Worm (Caenorhabditis elegans) whole organism, young adult: ENCODE data around the gene nduv-3.

Experiments used
- B0019.2 ChIP-seq: fragments of 200-800 bp; sonication (Bioruptor generic); conservative IDR thresholded peaks from 2 replicates; pipeline ENCODE4 v1.3.6; 2022; ENCODE audit warnings: missing genetic modification reagents, missing genetic modification characterization, missing compliant biosample characterization
- B0261.1 ChIP-seq: sonication (generic microtip); optimal IDR thresholded peaks from 2 replicates; lab custom pipeline; 2016; ENCODE audit warnings: mild to moderate bottlenecking, missing genetic modification characterization, moderate library complexity, missing compliant biosample characterization
- B0336.3 ChIP-seq: fragments of 200-800 bp; sonication (Bioruptor generic); IDR thresholded peaks from 2 replicates; pipeline ENCODE4 v1.3.6; 2022; ENCODE audit warnings: missing genetic modification characterization, missing compliant biosample characterization
- F22D6.2 ChIP-seq: sonication (generic microtip); optimal IDR thresholded peaks from 2 replicates; lab custom pipeline; 2016; ENCODE audit warnings: mild to moderate bottlenecking, missing genetic modification characterization, missing compliant biosample characterization
- F33H1.4 ChIP-seq: fragments of 200-800 bp; sonication (Bioruptor generic); IDR thresholded peaks from 2 replicates; pipeline ENCODE4 v1.3.6; 2022; ENCODE audit warnings: missing genetic modification reagents, missing genetic modification characterization, missing compliant biosample characterization
- F49E8.2 ChIP-seq: sonication (generic microtip); optimal IDR thresholded peaks from 3 replicates; lab custom pipeline; 2017; ENCODE audit warnings: missing genetic modification characterization, mild to moderate bottlenecking, missing compliant biosample characterization, antibody characterized with exemption, moderate library complexity; ENCODE audit not compliant: insufficient read depth
- F57C9.4 ChIP-seq: sonication (generic microtip); optimal IDR thresholded peaks from 2 replicates; lab custom pipeline; 2017; ENCODE audit warnings: mild to moderate bottlenecking, missing genetic modification characterization, missing compliant biosample characterization
- Y56A3A.18 ChIP-seq: fragments of 200-800 bp; sonication (Bioruptor generic); IDR thresholded peaks from 2 replicates; pipeline ENCODE4 v1.3.6; 2022; ENCODE audit warnings: missing genetic modification reagents, missing genetic modification characterization, missing compliant biosample characterization
- Y67H2A.10 ChIP-seq: fragments of 200-800 bp; sonication (Bioruptor generic); conservative IDR thresholded peaks from 2 replicates; pipeline ENCODE4 v1.3.6; 2022; ENCODE audit warnings: missing genetic modification reagents, missing genetic modification characterization, missing compliant biosample characterization
- Y95B8A.8 ChIP-seq: fragments of 200-800 bp; sonication (Bioruptor generic); IDR thresholded peaks from 2 replicates; pipeline ENCODE4 v1.3.6; 2022; ENCODE audit warnings: missing genetic modification reagents, missing genetic modification characterization, missing compliant biosample characterization
- akir-1 ChIP-seq: fragments of 200-800 bp; sonication (Bioruptor generic); optimal IDR thresholded peaks from 2 replicates; lab custom pipeline; 2018; ENCODE audit warnings: mild to moderate bottlenecking, missing genetic modification characterization, moderate library complexity, missing compliant biosample characterization
- athp-1 ChIP-seq: sonication (generic microtip); optimal IDR thresholded peaks from 2 replicates; lab custom pipeline; 2017; ENCODE audit warnings: mild to moderate bottlenecking, missing genetic modification characterization, missing compliant biosample characterization
- attf-3 ChIP-seq: fragments of 200-800 bp; sonication (Bioruptor generic); conservative IDR thresholded peaks from 2 replicates; pipeline ENCODE4 v1.3.6; 2022; ENCODE audit warnings: missing genetic modification reagents, missing genetic modification characterization, missing compliant biosample characterization
- attf-6 ChIP-seq: fragments of 200-800 bp; sonication (Bioruptor generic); IDR thresholded peaks from 2 replicates; pipeline ENCODE4 v1.3.6; 2022; ENCODE audit warnings: missing genetic modification reagents, missing genetic modification characterization, missing compliant biosample characterization
- ceh-79 ChIP-seq: sonication (generic microtip); optimal IDR thresholded peaks from 2 replicates; lab custom pipeline; 2017; ENCODE audit warnings: mild to moderate bottlenecking, missing genetic modification characterization, missing compliant biosample characterization
- ceh-91 ChIP-seq: fragments of 200-800 bp; sonication (Bioruptor generic); IDR thresholded peaks from 2 replicates; pipeline ENCODE4 v1.3.6; 2022; ENCODE audit warnings: missing genetic modification reagents, missing genetic modification characterization, missing compliant biosample characterization
- dox-1 ChIP-seq: fragments of 200-800 bp; sonication (Bioruptor generic); IDR thresholded peaks from 2 replicates; pipeline ENCODE4 v1.3.6; 2022; ENCODE audit warnings: missing genetic modification reagents, missing genetic modification characterization, missing compliant biosample characterization
- efl-1 ChIP-seq: fragments of 150-350 bp; optimal IDR thresholded peaks from 2 replicates; lab custom pipeline; 2014; ENCODE audit warnings: missing biosample characterization, missing genetic modification reagents, missing genetic modification characterization
- egrh-3 ChIP-seq: fragments of 200-800 bp; sonication (Bioruptor generic); IDR thresholded peaks from 2 replicates; pipeline ENCODE4 v1.3.6; 2022; ENCODE audit warnings: missing genetic modification reagents, missing genetic modification characterization, missing compliant biosample characterization
- ekl-4 ChIP-seq: fragments of 200-800 bp; sonication (Bioruptor generic); IDR thresholded peaks from 2 replicates; pipeline ENCODE4 v1.3.6; 2022; ENCODE audit warnings: missing genetic modification reagents, missing genetic modification characterization, missing compliant biosample characterization
- hmg-1.2 ChIP-seq: fragments of 200-800 bp; sonication (Bioruptor generic); IDR thresholded peaks from 2 replicates; pipeline ENCODE4 v1.3.6; 2022; ENCODE audit warnings: missing genetic modification reagents, missing genetic modification characterization, missing compliant biosample characterization
- lin-26 ChIP-seq: fragments of 200-800 bp; sonication (Bioruptor generic); IDR thresholded peaks from 2 replicates; pipeline ENCODE4 v1.3.6; 2022; ENCODE audit warnings: missing genetic modification reagents, missing genetic modification characterization, missing compliant biosample characterization
- lin-54 ChIP-seq: fragments of 200-800 bp; sonication (Bioruptor generic); optimal IDR thresholded peaks from 2 replicates; lab custom pipeline; 2018; ENCODE audit warnings: mild to moderate bottlenecking, missing genetic modification characterization, missing compliant biosample characterization
- lsl-1 ChIP-seq: fragments of 200-800 bp; sonication (Bioruptor generic); optimal IDR thresholded peaks from 2 replicates; lab custom pipeline; 2018; ENCODE audit warnings: mild to moderate bottlenecking, missing genetic modification characterization, moderate library complexity, missing compliant biosample characterization
- lsy-27 ChIP-seq: sonication (generic microtip); optimal IDR thresholded peaks from 2 replicates; lab custom pipeline; 2017; ENCODE audit warnings: missing genetic modification characterization, mild to moderate bottlenecking, missing compliant biosample characterization, antibody characterized with exemption, missing genotype, borderline replicate concordance; ENCODE audit not compliant: insufficient read depth
- madf-6 ChIP-seq: fragments of 200-800 bp; sonication (Bioruptor generic); IDR thresholded peaks from 2 replicates; pipeline ENCODE4 v1.3.6; 2022; ENCODE audit warnings: missing genetic modification reagents, missing genetic modification characterization, missing compliant biosample characterization
- mcd-1 ChIP-seq: fragments of 200-800 bp; sonication (Bioruptor generic); IDR thresholded peaks from 2 replicates; pipeline ENCODE4 v1.3.6; 2022; ENCODE audit warnings: missing genetic modification reagents, missing genetic modification characterization, missing compliant biosample characterization
- mes-4 ChIP-seq: sonication (generic microtip); optimal IDR thresholded peaks from 2 replicates; lab custom pipeline; 2016; ENCODE audit warnings: missing genotype, missing genetic modification characterization, missing compliant biosample characterization
- rpc-1 ChIP-seq, 2 experiments: fragments of 150-350 bp in 1 of 2; sonication (generic microtip) in 1 of 2; optimal IDR thresholded peaks; 2 replicates each; lab custom pipeline; 2014 to 2018; ENCODE audit warnings: missing biosample characterization in 1 of 2, missing genetic modification characterization in 1 of 2, missing genetic modification reagents in 1 of 2, missing genotype in 1 of 2
- snpc-1.1 ChIP-seq: sonication (generic microtip); optimal IDR thresholded peaks from 2 replicates; lab custom pipeline; 2017; ENCODE audit warnings: missing genetic modification characterization, mild to moderate bottlenecking, missing compliant biosample characterization, antibody characterized with exemption, moderate library complexity, missing genotype, missing genetic modification reagents; ENCODE audit not compliant: insufficient read depth
- snpc-1.3 ChIP-seq: sonication (generic microtip); optimal IDR thresholded peaks from 2 replicates; lab custom pipeline; 2017; ENCODE audit warnings: missing genetic modification characterization, mild to moderate bottlenecking, missing compliant biosample characterization, antibody characterized with exemption, moderate library complexity, missing genotype, missing genetic modification reagents; ENCODE audit not compliant: insufficient read depth
- snpc-3.4 ChIP-seq: sonication (generic microtip); optimal IDR thresholded peaks from 2 replicates; lab custom pipeline; 2017; ENCODE audit warnings: missing genetic modification characterization, mild to moderate bottlenecking, missing compliant biosample characterization, antibody characterized with exemption, moderate library complexity, missing genotype, missing genetic modification reagents
- snpc-4 ChIP-seq, 5 experiments: fragments of 150-350 bp in 1 of 5; sonication (generic microtip) in 4 of 5; optimal IDR thresholded peaks; 2 replicates each; lab custom pipeline; 2014 to 2018; ENCODE audit warnings: missing genetic modification characterization in 5 of 5, missing biosample characterization in 3 of 5, antibody characterized with exemption in 2 of 5, mild to moderate bottlenecking in 2 of 5, missing compliant biosample characterization in 2 of 5, missing genotype in 2 of 5, moderate library complexity in 2 of 5, missing genetic modification reagents in 1 of 5
- tbp1 ChIP-seq: fragments of 200-800 bp; sonication (Bioruptor generic); optimal IDR thresholded peaks from 2 replicates; lab custom pipeline; 2018; ENCODE audit warnings: mild to moderate bottlenecking, missing genetic modification characterization, missing compliant biosample characterization
- tbx-9 ChIP-seq: sonication (generic microtip); optimal IDR thresholded peaks from 2 replicates; lab custom pipeline; 2016; ENCODE audit warnings: borderline replicate concordance, missing genetic modification characterization, inconsistent platforms, missing compliant biosample characterization
- tlf-1 ChIP-seq: fragments of 200-800 bp; sonication (Bioruptor generic); optimal IDR thresholded peaks from 2 replicates; lab custom pipeline; 2018; ENCODE audit warnings: mild to moderate bottlenecking, missing genetic modification characterization, missing compliant biosample characterization
- xnd-1 ChIP-seq: sonication (generic microtip); optimal IDR thresholded peaks from 2 replicates; lab custom pipeline; 2016; ENCODE audit warnings: missing genotype, missing genetic modification reagents, missing genetic modification characterization, missing compliant biosample characterization
- zim-3 ChIP-seq: sonication (generic microtip); optimal IDR thresholded peaks from 2 replicates; lab custom pipeline; 2017; ENCODE audit warnings: mild to moderate bottlenecking, missing genetic modification characterization, moderate library complexity, missing compliant biosample characterization

The nduv-3 gene

ce11 chrIV:2654965-2655364 is 13.9 kb downstream of the nduv-3 start (continued):
- peak; percentile 46 for TF ChIP-seq B0261.1
- no peak for TF ChIP-seq akir-1 (GFP tag; lab: Kevin White, UChicago)
- no peak for TF ChIP-seq tbx-9 (tag; lab: Kevin White, UChicago)
- peak; percentile 90 for TF ChIP-seq snpc-4 (GFP tag; optimal IDR thresholded peaks at IDR 0.05; lab: Kevin White, UChicago)
- peak; percentile 82 to 96 (median 94) for TF ChIP-seq snpc-4 (tag; optimal IDR thresholded peaks at IDR 0.05; lab: Kevin White, UChicago)
- TF ChIP-seq ekl-4 = peak; percentile 82
- TF ChIP-seq dox-1 = peak; percentile 87
- TF ChIP-seq athp-1 = no peak
- TF ChIP-seq lin-54 (GFP tag; lab: Kevin White, UChicago) = peak; percentile 69
- TF ChIP-seq ceh-91 (GFP tag; lab: Robert Waterston, UW) = peak; percentile 40; the same call in 1 of the 2 replicates
- TF ChIP-seq F22D6.2 (tag; lab: Kevin White, UChicago) = no peak
- TF ChIP-seq lsy-27 (tag; lab: Kevin White, UChicago) = no peak
- TF ChIP-seq efl-1 (GFP tag; lab: Kevin White, UChicago) = peak; percentile 51
- TF ChIP-seq F33H1.4 (GFP tag; lab: Robert Waterston, UW) = peak; percentile 67
- peak; percentile 46; the same call in 1 of the 2 replicates for TF ChIP-seq Y56A3A.18
- TF ChIP-seq snpc-3.4 (tag; lab: Kevin White, UChicago) = peak; percentile 81
- TF ChIP-seq lin-26 (GFP tag; lab: Robert Waterston, UW) = peak; percentile 68; the same call in 1 of the 2 replicates
- peak; percentile 85 for TF ChIP-seq mcd-1 (GFP tag; lab: Robert Waterston, UW)
- peak; percentile 38 for TF ChIP-seq zim-3 (tag; lab: Kevin White, UChicago)
- TF ChIP-seq Y95B8A.8 (GFP tag; lab: Robert Waterston, UW) = 0 out of 2 replicates have a peak, but pooled peaks have one; percentile 11
- TF ChIP-seq Y67H2A.10 (GFP tag; lab: Robert Waterston, UW) = no peak
- TF ChIP-seq snpc-1.3 (tag; lab: Kevin White, UChicago) = peak; percentile 60
- no peak for TF ChIP-seq ceh-79
- TF ChIP-seq madf-6 (GFP tag; lab: Robert Waterston, UW) = peak; percentile 86
- TF ChIP-seq lsl-1 (GFP tag; lab: Kevin White, UChicago) = peak; percentile 77
- TF ChIP-seq B0336.3 (GFP tag; lab: Robert Waterston, UW) = 0 out of 2 replicates have a peak, but pooled peaks have one; percentile 43
- TF ChIP-seq B0019.2 (GFP tag; lab: Robert Waterston, UW) = peak; percentile 44; the same call in 1 of the 2 replicates
- peak; percentile 37 for TF ChIP-seq xnd-1
- peak; percentile 72 for TF ChIP-seq attf-3 (GFP tag; lab: Robert Waterston, UW)
- peak; percentile 1 for TF ChIP-seq tlf-1 (GFP tag; lab: Kevin White, UChicago)
- TF ChIP-seq mes-4 (tag; lab: Kevin White, UChicago) = no peak
- peak; percentile 87 for TF ChIP-seq snpc-1.1 (tag; lab: Kevin White, UChicago)
- peak; percentile 80 for TF ChIP-seq attf-6 (GFP tag; lab: Robert Waterston, UW)

- TF ChIP-seq F33H1.4 (GFP tag; lab: Robert Waterston, UW) (no peak), egrh-3 (no peak), hmg-1.2 (GFP tag; lab: Robert Waterston, UW) (0 out of 2 replicates have a peak, but pooled peaks have one; percentile 28), madf-6 (GFP tag; lab: Robert Waterston, UW) (peak; percentile 36; the same call in 1 of the 2 replicates), tbp1 (GFP tag; lab: Kevin White, UChicago) (peak; percentile 88), rpc-1 (optimal IDR thresholded peaks at IDR 0.05; lab: Kevin White, UChicago) (peak; percentile 62), rpc-1 (tag; optimal IDR thresholded peaks at IDR 0.05; lab: Kevin White, UChicago) (peak; percentile 65), B0261.1 (peak; percentile 57), lin-26 (GFP tag; lab: Robert Waterston, UW) (peak; percentile 41; the same call in 1 of the 2 replicates), F57C9.4 (tag; lab: Kevin White, UChicago) (no peak), F49E8.2 (peak; percentile 0)
These were observed 15.5 kb downstream of the nduv-3 start for ce11 chrIV:2656400-2657139.
